Fruit fly (Drosophila melanogaster) whole organism, wandering third instar larva: ENCODE results near the gene Rh6.

Experiments
- CG32264 ChIP-seq: fragments of 200-800 bp; sonication (Bioruptor generic); optimal IDR thresholded peaks from 2 replicates; lab custom pipeline; 2016; ENCODE audit warnings: missing biosample characterization, missing genetic modification characterization
- Dfd ChIP-seq: fragments of >200 bp; optimal IDR thresholded peaks from 2 replicates; lab custom pipeline; 2017; ENCODE audit warnings: missing biosample characterization, missing genetic modification characterization
- dsf ChIP-seq: sonication (Bioruptor generic); optimal IDR thresholded peaks from 2 replicates; lab custom pipeline; 2016; ENCODE audit warnings: missing biosample characterization, missing genetic modification characterization, borderline replicate concordance
- ey ChIP-seq: fragments of 200-800 bp; sonication (Bioruptor generic); optimal IDR thresholded peaks from 2 replicates; lab custom pipeline; 2016; ENCODE audit warnings: missing biosample characterization, missing genetic modification characterization
- usp ChIP-seq: fragments of >200 bp; optimal IDR thresholded peaks from 2 replicates; lab custom pipeline; 2017; ENCODE audit warnings: missing biosample characterization, missing genetic modification characterization

- no peak for TF ChIP-seq usp
- no peak for TF ChIP-seq ey (GFP tag; lab: Kevin White, UChicago)
- TF ChIP-seq CG32264, result no peak
- no peak for TF ChIP-seq dsf (GFP tag; lab: Kevin White, UChicago)
- no peak for TF ChIP-seq Dfd (GFP tag; lab: Kevin White, UChicago)
Observed at dm6 chr3R:15473360-15473938, 9.5 kb upstream of the Rh6 start.
